Worm (Caenorhabditis elegans) whole organism, L1 larva: ENCODE results near the gene T14B4.8.

Experiments used
- C34B4.2 ChIP-seq: sonication (generic microtip); optimal IDR thresholded peaks from 2 replicates; lab custom pipeline; 2017; ENCODE audit warnings: mild to moderate bottlenecking, missing genetic modification characterization, missing compliant biosample characterization
- aha-1 ChIP-seq: fragments of 150-350 bp; optimal IDR thresholded peaks from 2 replicates; lab custom pipeline; 2014; ENCODE audit warnings: missing biosample characterization, missing genetic modification characterization
- dpl-1 ChIP-seq, 3 experiments: fragments of 150-350 bp in 2 of 3; sonication (generic microtip) in 1 of 3; optimal IDR thresholded peaks; 2 replicates each; lab custom pipeline; 2014 to 2017; ENCODE audit warnings: missing biosample characterization in 3 of 3, missing genetic modification characterization in 3 of 3, missing genetic modification reagents in 3 of 3
- lin-14 ChIP-seq: fragments of 200-800 bp; sonication (Bioruptor generic); optimal IDR thresholded peaks from 2 replicates; lab custom pipeline; 2018; ENCODE audit warnings: mild to moderate bottlenecking, missing genetic modification characterization, moderate library complexity, missing compliant biosample characterization
- lin-15B ChIP-seq: fragments of 150-350 bp; sonication (generic microtip); optimal IDR thresholded peaks from 3 replicates; lab custom pipeline; 2014; ENCODE audit warnings: missing biosample characterization, missing genetic modification characterization
- nhr-237 ChIP-seq: fragments of 150-350 bp; optimal IDR thresholded peaks from 2 replicates; lab custom pipeline; 2014; ENCODE audit warnings: missing biosample characterization, missing genetic modification characterization
- snpc-4 ChIP-seq: fragments of 150-350 bp; optimal IDR thresholded peaks from 2 replicates; lab custom pipeline; 2014; ENCODE audit warnings: missing biosample characterization, missing genetic modification characterization
- unc-30 ChIP-seq: sonication (generic microtip); optimal IDR thresholded peaks from 2 replicates; lab custom pipeline; 2017; ENCODE audit warnings: missing biosample characterization, missing genetic modification characterization
- unc-62 ChIP-seq: fragments of 150-350 bp; optimal IDR thresholded peaks from 2 replicates; lab custom pipeline; 2014; ENCODE audit warnings: missing biosample characterization, missing genetic modification reagents, missing genetic modification characterization
- ztf-4 ChIP-seq: fragments of 150-350 bp; optimal IDR thresholded peaks from 2 replicates; lab custom pipeline; 2014; ENCODE audit warnings: missing biosample characterization, missing genetic modification characterization

DNA sequence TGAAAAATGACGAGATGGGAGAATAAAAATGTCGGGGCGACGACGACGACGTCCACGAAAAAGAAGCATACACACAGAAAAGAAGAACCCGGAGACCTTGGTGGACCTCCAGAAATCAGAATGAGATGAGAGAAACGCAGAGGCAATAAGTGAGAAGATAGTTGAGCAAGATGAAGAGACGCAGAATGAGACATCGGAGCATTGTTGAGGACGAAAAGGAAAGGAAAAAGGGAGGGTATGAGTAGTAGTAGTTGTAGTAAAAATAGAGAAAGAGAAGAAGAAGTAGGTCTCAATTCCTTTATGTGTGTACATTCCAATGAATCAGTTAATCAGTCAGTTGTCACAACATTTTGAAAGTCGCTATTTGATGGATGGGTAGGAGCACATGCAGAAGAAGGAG, at the start of gene T14B4.8:
- peak; percentile 69 for TF ChIP-seq lin-14
- no peak for TF ChIP-seq dpl-1 (GFP tag; optimal IDR thresholded peaks at IDR 0.05; lab: Kevin White, UChicago)
- no peak for TF ChIP-seq snpc-4
- no peak for TF ChIP-seq C34B4.2 (tag; lab: Kevin White, UChicago)
- TF ChIP-seq unc-62 (GFP tag; lab: Kevin White, UChicago): no peak
- TF ChIP-seq aha-1 (tag; lab: Kevin White, UChicago): no peak
- no peak for TF ChIP-seq unc-30 (tag; lab: Kevin White, UChicago)
- TF ChIP-seq ztf-4 (tag; lab: Kevin White, UChicago): no peak
- no peak for TF ChIP-seq lin-15B (tag; lab: Kevin White, UChicago)
- TF ChIP-seq nhr-237 (tag; lab: Kevin White, UChicago): no peak
